Fruit fly (Drosophila melanogaster) whole organism, pupa: ENCODE measurements around the gene Pdf.

Experiments used
- CG32121 ChIP-seq: fragments of 200-800 bp; sonication (Bioruptor generic); IDR thresholded peaks from 2 replicates; pipeline ENCODE4 v1.3.6; 2022; ENCODE audit warnings: missing biosample characterization, missing genetic modification characterization
- CG4496 ChIP-seq: fragments of 200-800 bp; sonication (Bioruptor generic); IDR thresholded peaks from 3 replicates; pipeline ENCODE4 v1.3.6; 2022; ENCODE audit warnings: missing biosample characterization, missing genetic modification characterization
- EcR ChIP-seq: fragments of 200-800 bp; sonication (Bioruptor generic); optimal IDR thresholded peaks from 3 replicates; lab custom pipeline; 2019; ENCODE audit warnings: missing biosample characterization, missing genetic modification characterization, mild to moderate bottlenecking, moderate library complexity, missing genetic modification reagents
- Ets98B ChIP-seq: fragments of 200-800 bp; sonication (Bioruptor generic); IDR thresholded peaks from 2 replicates; pipeline ENCODE4 v1.3.6; 2022; ENCODE audit warnings: missing biosample characterization, missing genetic modification characterization
- Pif1A ChIP-seq: fragments of 200-800 bp; sonication (Bioruptor generic); optimal IDR thresholded peaks from 3 replicates; lab custom pipeline; 2016; ENCODE audit warnings: missing biosample characterization, missing genetic modification characterization
- gl ChIP-seq: fragments of 200-800 bp; sonication (Bioruptor generic); optimal IDR thresholded peaks from 2 replicates; lab custom pipeline; 2018; ENCODE audit warnings: missing biosample characterization, mild to moderate bottlenecking, missing genetic modification characterization

- TF ChIP-seq Pif1A (GFP tag; lab: Kevin White, UChicago) = no peak
- TF ChIP-seq EcR (GFP tag; lab: Kevin White, UChicago) = no peak
- no peak for TF ChIP-seq CG32121
- no peak for TF ChIP-seq Ets98B (GFP tag; lab: Robert Waterston, UW)
- no peak for TF ChIP-seq gl (tag; lab: Kevin White, UChicago)
- TF ChIP-seq CG4496 = no peak
Measured at dm6 chr3R:26432526-26432925, 23.4 kb downstream of the Pdf start.
